Fruit fly (Drosophila melanogaster): ENCODE data around the gene nAChRbeta2.

The nAChRbeta2 gene

DNA sequence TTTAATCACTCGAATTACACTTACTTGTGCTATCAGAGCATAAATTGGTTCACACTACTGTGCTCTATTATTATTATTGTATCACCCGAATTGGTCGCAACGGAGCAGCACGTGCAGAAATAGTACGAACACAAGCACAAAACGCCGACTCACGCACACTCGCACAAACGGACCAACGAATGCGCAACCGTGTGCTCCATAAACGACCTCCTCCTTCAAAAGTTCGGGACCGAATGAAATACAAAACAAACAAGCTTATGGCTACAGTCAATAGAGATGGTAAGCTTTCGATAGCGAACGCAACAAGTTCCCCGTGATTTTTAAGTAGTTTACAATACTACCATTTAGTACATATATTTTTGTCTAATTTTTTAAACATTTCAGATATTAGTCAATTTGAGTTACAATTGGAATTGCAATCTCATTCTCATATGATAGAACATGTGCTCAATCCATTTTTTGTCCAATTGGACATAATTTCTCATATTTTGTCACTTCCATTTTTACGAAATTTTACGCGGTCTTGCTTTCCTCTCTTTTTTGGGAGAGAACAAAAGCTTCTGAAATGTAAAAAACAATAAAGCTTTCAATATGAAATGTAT, 28.9 kb upstream of the nAChRbeta2 start, which contains the start of gene Cftr (continued):
- TF ChIP-seq woc (GFP tag; optimal IDR thresholded peaks at IDR 0.05) (peak; percentile 62), Sp1 (GFP tag; optimal IDR thresholded peaks at IDR 0.05) (peak; percentile 64), Jra (GFP tag; optimal IDR thresholded peaks at IDR 0.05) (peak; percentile 82)

DNA sequence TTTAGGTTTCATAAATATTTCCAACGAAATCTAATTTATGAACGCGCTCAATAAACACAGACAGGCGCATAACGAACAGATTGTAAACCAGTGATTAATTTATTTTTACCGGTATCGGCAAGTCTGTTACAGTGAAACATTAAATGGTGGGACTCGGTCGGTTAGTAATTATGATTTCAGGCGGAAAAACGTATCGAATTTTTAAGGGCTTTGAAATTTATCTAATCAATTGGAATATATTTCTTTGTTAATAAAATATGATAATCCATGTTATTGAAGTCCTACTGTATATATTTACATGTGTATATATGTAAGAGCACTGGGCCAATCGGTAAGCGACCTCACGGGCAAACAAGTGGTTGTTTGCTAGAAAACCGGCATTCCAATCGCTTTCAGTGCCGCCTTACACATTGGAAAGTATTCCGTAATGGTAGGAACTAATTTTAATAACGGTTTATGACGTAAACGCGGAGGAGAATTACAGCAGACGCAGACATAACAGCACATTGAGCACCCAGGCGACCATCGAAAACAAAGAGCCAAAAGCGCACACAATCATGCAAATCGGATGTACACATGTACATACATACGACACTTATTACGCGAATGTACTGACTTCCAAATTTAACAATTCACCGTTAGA, 28.2 kb upstream of the nAChRbeta2 start:
- TF ChIP-seq fru (GFP tag; optimal IDR thresholded peaks at IDR 0.05): peak; percentile 93
- TF ChIP-seq br (GFP tag; optimal IDR thresholded peaks at IDR 0.05): peak; percentile 92
- TF ChIP-seq CG9705 (GFP tag; optimal IDR thresholded peaks at IDR 0.05): peak; percentile 87
- TF ChIP-seq brk (GFP tag; optimal IDR thresholded peaks at IDR 0.05): no peak
- TF ChIP-seq HLH106 (tag; optimal IDR thresholded peaks at IDR 0.05): peak; percentile 94
- peak; percentile 84 for TF ChIP-seq woc (GFP tag; optimal IDR thresholded peaks at IDR 0.05)
- peak; percentile 69 for TF ChIP-seq CG32264 (GFP tag; optimal IDR thresholded peaks at IDR 0.05)
- peak; percentile 74 for TF ChIP-seq dsf (GFP tag; optimal IDR thresholded peaks at IDR 0.05; ENCODE audit: borderline replicate concordance)
- TF ChIP-seq Hr83 (GFP tag; optimal IDR thresholded peaks at IDR 0.05; ENCODE audit: poor library complexity, severe bottlenecking): peak; percentile 63
- TF ChIP-seq sage (GFP tag; optimal IDR thresholded peaks at IDR 0.05): peak; percentile 92
- peak; percentile 87 for TF ChIP-seq dmrt93B (GFP tag; optimal IDR thresholded peaks at IDR 0.05)
- TF ChIP-seq Vsx2 (GFP tag; optimal IDR thresholded peaks at IDR 0.05; ENCODE audit: partially characterized antibody): no peak
- peak; percentile 96 for TF ChIP-seq ey (GFP tag; optimal IDR thresholded peaks at IDR 0.05)
- peak; percentile 95 for TF ChIP-seq Sp1 (GFP tag; optimal IDR thresholded peaks at IDR 0.05)
- peak; percentile 90 for TF ChIP-seq psq (GFP tag; optimal IDR thresholded peaks at IDR 0.05)
- TF ChIP-seq Rel (GFP tag; optimal IDR thresholded peaks at IDR 0.05): peak; percentile 34
- TF ChIP-seq Rel (tag; optimal IDR thresholded peaks at IDR 0.05): peak; percentile 78
- peak; percentile 89 for TF ChIP-seq Mio (GFP tag; optimal IDR thresholded peaks at IDR 0.05)
- peak; percentile 85 for TF ChIP-seq Jra (GFP tag; optimal IDR thresholded peaks at IDR 0.05)
- peak; percentile 97 for TF ChIP-seq rgr (GFP tag; optimal IDR thresholded peaks at IDR 0.05)
- peak; percentile 52 for TF ChIP-seq GATAd (GFP tag; optimal IDR thresholded peaks at IDR 0.05)
- TF ChIP-seq tai (GFP tag; optimal IDR thresholded peaks at IDR 0.05): no peak
- no peak for TF ChIP-seq Hr78 (GFP tag; optimal IDR thresholded peaks at IDR 0.05)
- TF ChIP-seq Abd-B (GFP tag; optimal IDR thresholded peaks at IDR 0.05): no peak
- TF ChIP-seq foxo (GFP tag; optimal IDR thresholded peaks at IDR 0.05): peak in 1 of 2 experiments; percentile 85
- peak; percentile 98 for TF ChIP-seq h (GFP tag; optimal IDR thresholded peaks at IDR 0.05)
- peak; percentile 97 for TF ChIP-seq OdsH (GFP tag; optimal IDR thresholded peaks at IDR 0.05)
- TF ChIP-seq Dfd (GFP tag; optimal IDR thresholded peaks at IDR 0.05): no peak
- peak; percentile 92 for TF ChIP-seq sv (GFP tag; optimal IDR thresholded peaks at IDR 0.05)
- peak; percentile 93 for TF ChIP-seq Hnf4 (GFP tag; optimal IDR thresholded peaks at IDR 0.05)

DNA sequence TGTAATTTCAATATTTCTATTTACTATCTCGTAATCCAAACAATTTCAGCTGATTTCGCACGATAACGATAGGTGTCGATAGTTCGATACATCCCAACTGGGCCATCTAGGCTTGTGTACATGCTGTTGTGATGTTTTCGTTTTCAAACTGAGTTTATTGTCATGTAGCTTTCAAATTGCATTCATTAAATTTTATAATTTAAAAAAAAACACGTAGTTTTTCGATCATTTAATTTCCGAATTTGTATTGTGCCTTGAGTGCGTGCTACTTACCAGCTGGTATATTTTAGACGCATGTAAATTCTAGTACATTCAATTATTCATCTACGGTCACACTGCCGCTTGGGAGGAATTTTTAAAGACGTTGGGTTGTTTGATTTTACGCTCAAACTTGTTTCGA, 15.4 kb upstream of the nAChRbeta2 start, which contains the start of the genes CG13623 and ana1:
Gene CG13623 (minus strand): TSS at position 231 of the 400 bp plus-strand sequence.
Gene ana1 (plus strand): TSS at position 249 of the 400 bp plus-strand sequence.
- TF ChIP-seq ey (GFP tag; optimal IDR thresholded peaks at IDR 0.05) (no peak), CrebA (GFP tag; optimal IDR thresholded peaks at IDR 0.05; ENCODE audit: borderline replicate concordance) (no peak), jim (GFP tag; optimal IDR thresholded peaks at IDR 0.05) (no peak), Abd-B (GFP tag; optimal IDR thresholded peaks at IDR 0.05) (no peak), Hr83 (GFP tag; optimal IDR thresholded peaks at IDR 0.05; ENCODE audit: poor library complexity, severe bottlenecking) (no peak), N (GFP tag; optimal IDR thresholded peaks at IDR 0.05) (no peak), CG9705 (GFP tag; optimal IDR thresholded peaks at IDR 0.05) (no peak), foxo (GFP tag; optimal IDR thresholded peaks at IDR 0.05) (no peak), brk (GFP tag; optimal IDR thresholded peaks at IDR 0.05) (no peak), Hnf4 (GFP tag; optimal IDR thresholded peaks at IDR 0.05) (no peak), h (GFP tag; optimal IDR thresholded peaks at IDR 0.05) (no peak), Myc (optimal IDR thresholded peaks at IDR 0.05) (no peak), fru (GFP tag; optimal IDR thresholded peaks at IDR 0.05) (no peak), tai (GFP tag; optimal IDR thresholded peaks at IDR 0.05) (no peak), sage (GFP tag; optimal IDR thresholded peaks at IDR 0.05) (no peak)
